Worm (Caenorhabditis elegans) whole organism, young adult: ENCODE results near the gene vha-19.

Experiments
- F22D6.2 ChIP-seq: sonication (generic microtip); optimal IDR thresholded peaks from 2 replicates; lab custom pipeline; 2016; ENCODE audit warnings: mild to moderate bottlenecking, missing genetic modification characterization, missing compliant biosample characterization
- F33H1.4 ChIP-seq: fragments of 200-800 bp; sonication (Bioruptor generic); IDR thresholded peaks from 2 replicates; pipeline ENCODE4 v1.3.6; 2022; ENCODE audit warnings: missing genetic modification reagents, missing genetic modification characterization, missing compliant biosample characterization
- F52B5.7 ChIP-seq: sonication (generic microtip); optimal IDR thresholded peaks from 2 replicates; lab custom pipeline; 2016; ENCODE audit warnings: mild to moderate bottlenecking, missing genetic modification characterization, missing compliant biosample characterization
- F57A8.1 ChIP-seq: fragments of 200-800 bp; sonication (Bioruptor generic); optimal IDR thresholded peaks from 2 replicates; lab custom pipeline; 2018; ENCODE audit warnings: mild to moderate bottlenecking, missing genetic modification characterization, moderate library complexity, missing compliant biosample characterization
- K11D2.4 ChIP-seq: fragments of 200-800 bp; sonication (Bioruptor generic); IDR thresholded peaks from 2 replicates; pipeline ENCODE4 v1.3.6; 2022; ENCODE audit warnings: missing genetic modification reagents, missing genetic modification characterization, missing compliant biosample characterization
- ZK185.1 ChIP-seq: sonication (generic microtip); optimal IDR thresholded peaks from 2 replicates; lab custom pipeline; 2016; ENCODE audit warnings: mild to moderate bottlenecking, missing genetic modification characterization, missing compliant biosample characterization; ENCODE audit not compliant: poor library complexity, severe bottlenecking
- akir-1 ChIP-seq: fragments of 200-800 bp; sonication (Bioruptor generic); optimal IDR thresholded peaks from 2 replicates; lab custom pipeline; 2018; ENCODE audit warnings: mild to moderate bottlenecking, missing genetic modification characterization, moderate library complexity, missing compliant biosample characterization
- bed-1 ChIP-seq: fragments of 200-800 bp; sonication (Bioruptor generic); IDR thresholded peaks from 2 replicates; pipeline ENCODE4 v1.3.6; 2022; ENCODE audit warnings: missing genetic modification reagents, missing genetic modification characterization, missing compliant biosample characterization
- ccch-3 ChIP-seq: fragments of 200-800 bp; sonication (Bioruptor generic); optimal IDR thresholded peaks from 2 replicates; lab custom pipeline; 2018; ENCODE audit warnings: mild to moderate bottlenecking, missing genetic modification characterization, missing compliant biosample characterization
- cebp-1 ChIP-seq, 2 experiments: fragments of 200-800 bp in 1 of 2; sonication (Bioruptor generic) in 1 of 2; sonication (generic microtip) in 1 of 2; IDR thresholded peaks in 1 of 2; optimal IDR thresholded peaks in 1 of 2; 2 replicates each; pipeline versions ENCODE4 v1.3.6 to Lab custom; 2017 to 2022; ENCODE audit warnings: missing compliant biosample characterization in 2 of 2, missing genetic modification characterization in 2 of 2, mild to moderate bottlenecking in 1 of 2, missing genetic modification reagents in 1 of 2, moderate library complexity in 1 of 2
- ceh-100 ChIP-seq: fragments of 200-800 bp; sonication (Bioruptor generic); IDR thresholded peaks from 2 replicates; pipeline ENCODE4 v1.3.6; 2022; ENCODE audit warnings: missing genetic modification reagents, missing genetic modification characterization, missing compliant biosample characterization
- hmg-1.2 ChIP-seq: fragments of 200-800 bp; sonication (Bioruptor generic); IDR thresholded peaks from 2 replicates; pipeline ENCODE4 v1.3.6; 2022; ENCODE audit warnings: missing genetic modification reagents, missing genetic modification characterization, missing compliant biosample characterization
- hrde-1 ChIP-seq: sonication (generic microtip); optimal IDR thresholded peaks from 2 replicates; lab custom pipeline; 2016; ENCODE audit warnings: missing genetic modification characterization, mild to moderate bottlenecking, missing compliant biosample characterization, moderate library complexity, missing genotype, missing genetic modification reagents, borderline replicate concordance
- let-526 ChIP-seq: fragments of 200-800 bp; sonication (Bioruptor generic); IDR thresholded peaks from 2 replicates; pipeline ENCODE4 v1.3.6; 2022; ENCODE audit warnings: missing genetic modification reagents, missing genetic modification characterization, missing compliant biosample characterization
- lin-35 ChIP-seq, 3 experiments: fragments of 150-350 bp in 2 of 3; sonication (generic microtip) in 1 of 3; optimal IDR thresholded peaks; 2 replicates each; lab custom pipeline; 2014 to 2018; ENCODE audit warnings: missing biosample characterization in 3 of 3, missing genetic modification characterization in 3 of 3, missing genetic modification reagents in 3 of 3
- lsy-27 ChIP-seq: sonication (generic microtip); optimal IDR thresholded peaks from 2 replicates; lab custom pipeline; 2017; ENCODE audit warnings: missing genetic modification characterization, mild to moderate bottlenecking, missing compliant biosample characterization, antibody characterized with exemption, missing genotype, borderline replicate concordance; ENCODE audit not compliant: insufficient read depth
- madf-10 ChIP-seq: sonication (generic microtip); optimal IDR thresholded peaks from 2 replicates; lab custom pipeline; 2016; ENCODE audit warnings: mild to moderate bottlenecking, missing genetic modification characterization, missing compliant biosample characterization
- madf-8 ChIP-seq: fragments of 200-800 bp; sonication (Bioruptor generic); conservative IDR thresholded peaks from 2 replicates; pipeline ENCODE4 v1.3.6; 2022; ENCODE audit warnings: missing genetic modification reagents, missing genetic modification characterization, missing compliant biosample characterization
- mcd-1 ChIP-seq: fragments of 200-800 bp; sonication (Bioruptor generic); IDR thresholded peaks from 2 replicates; pipeline ENCODE4 v1.3.6; 2022; ENCODE audit warnings: missing genetic modification reagents, missing genetic modification characterization, missing compliant biosample characterization
- mes-4 ChIP-seq: sonication (generic microtip); optimal IDR thresholded peaks from 2 replicates; lab custom pipeline; 2016; ENCODE audit warnings: missing genotype, missing genetic modification characterization, missing compliant biosample characterization
- nfyb-1 ChIP-seq: fragments of 200-800 bp; sonication (Bioruptor generic); IDR thresholded peaks from 2 replicates; pipeline ENCODE4 v1.3.6; 2022; ENCODE audit warnings: missing genetic modification reagents, missing genetic modification characterization, missing compliant biosample characterization
- nhr-90 ChIP-seq: sonication (generic microtip); optimal IDR thresholded peaks from 2 replicates; lab custom pipeline; 2016; ENCODE audit warnings: missing genotype, mild to moderate bottlenecking, missing genetic modification characterization, missing compliant biosample characterization
- rec-8 ChIP-seq, 2 experiments: sonication (generic microtip); optimal IDR thresholded peaks; 2 replicates each; lab custom pipeline; 2016; ENCODE audit warnings: mild to moderate bottlenecking in 2 of 2, missing genetic modification characterization in 2 of 2, missing genetic modification reagents in 2 of 2, missing genotype in 2 of 2, missing biosample characterization in 1 of 2, missing compliant biosample characterization in 1 of 2, moderate library complexity in 1 of 2
- repo-1 ChIP-seq: sonication (generic microtip); optimal IDR thresholded peaks from 2 replicates; lab custom pipeline; 2017; ENCODE audit warnings: mild to moderate bottlenecking, missing genetic modification characterization, missing compliant biosample characterization
- sea-2 ChIP-seq: fragments of 200-800 bp; sonication (Bioruptor generic); IDR thresholded peaks from 2 replicates; pipeline ENCODE4 v1.3.6; 2022; ENCODE audit warnings: missing genetic modification characterization, missing compliant biosample characterization
- snpc-1.1 ChIP-seq: sonication (generic microtip); optimal IDR thresholded peaks from 2 replicates; lab custom pipeline; 2017; ENCODE audit warnings: missing genetic modification characterization, mild to moderate bottlenecking, missing compliant biosample characterization, antibody characterized with exemption, moderate library complexity, missing genotype, missing genetic modification reagents; ENCODE audit not compliant: insufficient read depth
- snpc-4 ChIP-seq, 5 experiments: fragments of 150-350 bp in 1 of 5; sonication (generic microtip) in 4 of 5; optimal IDR thresholded peaks; 2 replicates each; lab custom pipeline; 2014 to 2018; ENCODE audit warnings: missing genetic modification characterization in 5 of 5, missing biosample characterization in 3 of 5, antibody characterized with exemption in 2 of 5, mild to moderate bottlenecking in 2 of 5, missing compliant biosample characterization in 2 of 5, missing genotype in 2 of 5, moderate library complexity in 2 of 5, missing genetic modification reagents in 1 of 5
- somi-1 ChIP-seq: fragments of 200-800 bp; sonication (Bioruptor generic); optimal IDR thresholded peaks from 2 replicates; lab custom pipeline; 2018; ENCODE audit warnings: mild to moderate bottlenecking, missing genetic modification characterization, missing compliant biosample characterization
- xnd-1 ChIP-seq: sonication (generic microtip); optimal IDR thresholded peaks from 2 replicates; lab custom pipeline; 2016; ENCODE audit warnings: missing genotype, missing genetic modification reagents, missing genetic modification characterization, missing compliant biosample characterization
- zfh-2 ChIP-seq: fragments of 200-800 bp; sonication (Bioruptor generic); conservative IDR thresholded peaks from 2 replicates; pipeline ENCODE4 v1.3.6; 2022; ENCODE audit warnings: missing genetic modification reagents, missing genetic modification characterization, missing compliant biosample characterization
- ztf-22 ChIP-seq: fragments of 200-800 bp; sonication (Bioruptor generic); optimal IDR thresholded peaks from 2 replicates; lab custom pipeline; 2018; ENCODE audit warnings: mild to moderate bottlenecking, missing genetic modification characterization, moderate library complexity, missing compliant biosample characterization
- ztf-26 ChIP-seq: sonication (generic microtip); optimal IDR thresholded peaks from 2 replicates; lab custom pipeline; 2017; ENCODE audit warnings: missing genetic modification characterization, missing compliant biosample characterization
- ztf-3 ChIP-seq: fragments of 200-800 bp; sonication (Bioruptor generic); optimal IDR thresholded peaks from 2 replicates; lab custom pipeline; 2018; ENCODE audit warnings: mild to moderate bottlenecking, missing genetic modification characterization, missing compliant biosample characterization

The vha-19 gene

DNA sequence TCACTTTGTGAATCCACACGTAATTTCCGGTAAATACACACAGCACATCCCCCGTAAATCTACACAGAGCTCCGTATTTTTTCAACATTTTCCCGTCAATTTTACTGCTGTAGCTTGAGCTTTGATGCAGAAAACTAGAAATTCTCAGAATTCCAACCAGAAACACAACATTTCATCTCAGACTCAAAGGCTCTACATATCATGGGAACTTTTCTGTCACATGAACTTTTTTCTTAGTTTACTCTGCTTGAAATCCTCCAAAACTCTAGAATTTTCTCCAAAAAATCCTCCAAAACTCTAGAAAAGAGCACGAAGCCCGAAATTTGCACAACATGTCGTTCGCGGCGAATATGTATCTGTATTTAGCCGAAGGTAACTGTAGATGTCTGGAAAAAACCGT lies 5.8 kb upstream of the vha-19 start, which contains the start of gene Y55H10A.2:
Y55H10A.2 (plus strand) TSS at position 301 of the 400 bp plus-strand sequence.
- TF ChIP-seq bed-1 (GFP tag; lab: Robert Waterston, UW): no peak
- no peak for TF ChIP-seq snpc-1.1 (tag; lab: Kevin White, UChicago)
- TF ChIP-seq F33H1.4: no peak
- TF ChIP-seq xnd-1 (tag; lab: Kevin White, UChicago): no peak
- no peak for TF ChIP-seq lsy-27 (tag; lab: Kevin White, UChicago)
- TF ChIP-seq F22D6.2 (tag; lab: Kevin White, UChicago): no peak
- no peak for TF ChIP-seq mes-4 (tag; lab: Kevin White, UChicago)
- no peak for TF ChIP-seq madf-8 (GFP tag; lab: Robert Waterston, UW)
- no peak for TF ChIP-seq let-526
- no peak for TF ChIP-seq snpc-4 (GFP tag; optimal IDR thresholded peaks at IDR 0.05; lab: Kevin White, UChicago)
- no peak for TF ChIP-seq snpc-4 (tag; optimal IDR thresholded peaks at IDR 0.05; lab: Kevin White, UChicago)
- no peak for TF ChIP-seq ztf-3
- TF ChIP-seq rec-8 (tag; optimal IDR thresholded peaks at IDR 0.05; lab: Kevin White, UChicago): no peak
- no peak for TF ChIP-seq akir-1 (GFP tag; lab: Kevin White, UChicago)
- no peak for TF ChIP-seq F57A8.1 (GFP tag; lab: Kevin White, UChicago)
- no peak for TF ChIP-seq ccch-3 (GFP tag; lab: Kevin White, UChicago)
- TF ChIP-seq nfyb-1 (GFP tag; lab: Robert Waterston, UW): no peak
- TF ChIP-seq, all 124 proteins: peak for 0

DNA sequence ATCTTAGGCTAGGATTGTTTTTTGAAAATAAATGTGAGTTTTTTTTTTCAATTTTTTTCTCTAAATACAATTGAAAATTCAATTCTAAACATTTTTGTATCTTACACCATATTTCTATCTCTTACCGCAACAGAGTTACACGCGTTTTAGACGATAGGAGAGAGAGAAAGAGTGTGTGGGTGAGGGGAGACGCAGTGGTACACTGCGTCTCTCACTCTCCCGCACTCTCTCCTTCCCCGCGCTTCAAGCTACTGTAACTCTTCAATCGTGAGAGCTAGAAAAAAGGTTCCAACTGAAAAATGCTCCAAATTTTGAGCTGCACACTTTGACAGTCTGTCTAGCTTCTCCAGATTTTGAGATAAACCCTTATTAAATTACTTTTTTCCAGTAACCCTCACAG lies 5.2 kb upstream of the vha-19 start:
- TF ChIP-seq hmg-1.2 (GFP tag; lab: Robert Waterston, UW): peak; percentile 90
- TF ChIP-seq zfh-2 (GFP tag; lab: Robert Waterston, UW): no peak
- TF ChIP-seq, all 124 proteins: peak for 1

DNA sequence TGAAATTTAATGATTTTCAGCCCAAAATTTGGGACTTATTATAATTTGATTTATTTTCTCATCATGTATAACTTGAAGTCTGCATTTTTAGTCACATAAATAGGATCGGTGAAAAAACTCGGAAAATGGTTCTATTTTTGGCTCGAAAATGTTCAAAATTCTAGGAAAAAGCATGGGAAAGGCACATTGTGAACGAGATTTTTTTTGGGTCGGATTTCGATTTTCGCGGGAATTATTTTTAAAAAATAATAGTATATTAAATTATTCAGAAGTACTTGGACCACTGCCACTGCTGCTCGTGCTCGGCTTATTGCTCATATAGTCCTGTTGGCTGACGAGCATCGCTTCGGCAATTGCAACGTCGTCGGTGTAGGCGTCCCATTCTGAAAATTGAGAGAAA lies 4.4 kb downstream of the vha-19 start:
- TF ChIP-seq repo-1 (tag; lab: Kevin White, UChicago) (peak; percentile 74), lin-35 (GFP tag; optimal IDR thresholded peaks at IDR 0.05; lab: Kevin White, UChicago) (peak in 1 of 3 experiments; percentile 1), F22D6.2 (tag; lab: Kevin White, UChicago) (no peak), ceh-100 (GFP tag; lab: Robert Waterston, UW) (no peak), F52B5.7 (tag; lab: Kevin White, UChicago) (peak; percentile 32), sea-2 (GFP tag; lab: Robert Waterston, UW) (no peak), somi-1 (no peak), ztf-26 (peak; percentile 35), ztf-22 (GFP tag; lab: Kevin White, UChicago) (no peak)

DNA sequence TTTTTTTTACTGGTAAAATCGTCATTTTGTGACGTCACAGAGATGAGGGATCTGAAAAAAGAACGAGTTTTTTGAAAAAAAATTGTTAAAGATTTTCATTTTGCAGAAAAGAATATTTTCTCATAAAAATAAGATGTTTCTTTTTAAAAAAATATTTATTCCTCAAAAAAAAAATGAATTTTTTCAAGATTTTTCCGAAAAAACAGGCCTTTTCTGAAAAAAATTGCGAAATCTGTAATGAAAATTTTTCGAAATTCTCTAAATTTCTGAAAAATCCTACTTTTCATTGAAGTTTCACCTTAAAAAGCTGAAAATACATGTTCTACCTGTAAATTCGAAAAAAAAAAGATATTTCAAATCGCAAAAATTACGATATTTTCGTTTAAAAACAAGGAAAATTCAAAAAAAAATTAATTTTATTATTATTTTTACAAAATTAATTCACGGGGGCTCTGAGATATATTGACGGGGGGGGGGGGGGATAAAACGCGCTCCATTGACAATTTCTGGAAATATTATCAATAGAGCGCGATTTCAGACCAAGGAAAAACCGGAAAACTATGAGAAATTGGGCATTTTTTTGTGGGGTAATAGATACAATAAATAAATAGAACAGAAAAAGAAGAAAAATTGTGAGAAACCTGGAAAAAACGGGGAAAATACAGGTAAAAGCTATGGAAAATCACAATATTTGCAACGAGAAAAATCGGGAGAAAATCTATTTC lies 9.2 kb downstream of the vha-19 start, which contains the start of gene otub-4:
otub-4 (minus strand) TSS at position 51 of the 725 bp plus-strand sequence.
- no peak for TF ChIP-seq madf-10 (tag; lab: Kevin White, UChicago)
- no peak for TF ChIP-seq hrde-1 (tag; lab: Kevin White, UChicago)
- TF ChIP-seq mcd-1 (GFP tag; lab: Robert Waterston, UW): peak; percentile 58; the same call in 1 of the 2 replicates
- no peak for TF ChIP-seq nhr-90
- no peak for TF ChIP-seq cebp-1 (GFP tag; IDR thresholded peaks at IDR 0.05; lab: Robert Waterston, UW)
- TF ChIP-seq cebp-1 (tag; optimal IDR thresholded peaks at IDR 0.05; lab: Kevin White, UChicago): peak; percentile 24
- TF ChIP-seq K11D2.4 (GFP tag; lab: Robert Waterston, UW): no peak
- no peak for TF ChIP-seq ZK185.1
